Worm (Caenorhabditis elegans): ENCODE data around the gene clec-207.

Gene clec-207

ce11 chrV:2119529-2119928 lies 23.7 kb downstream of the clec-207 start, which contains the start of gene F22F7.11:
TSS of gene F22F7.11 (plus strand) at chrV:2119829.
- TF ChIP-seq ceh-40 (GFP tag; IDR thresholded peaks at IDR 0.05) (no peak), nhr-179 (tag; optimal IDR thresholded peaks at IDR 0.05) (no peak), madf-3 (GFP tag; IDR thresholded peaks at IDR 0.05) (no peak), athp-1 (tag; optimal IDR thresholded peaks at IDR 0.05) (no peak), madf-6 (GFP tag; IDR thresholded peaks at IDR 0.05) (no peak), ztf-28 (GFP tag; IDR thresholded peaks at IDR 0.05) (no peak), Y79H2A.3 (GFP tag; conservative IDR thresholded peaks at IDR 0.05) (no peak), ztf-22 (GFP tag; optimal IDR thresholded peaks at IDR 0.05) (no peak), chd-7 (tag; optimal IDR thresholded peaks at IDR 0.05) (no peak), Y56A3A.18 (GFP tag; IDR thresholded peaks at IDR 0.05) (no peak), ztf-6 (GFP tag; IDR thresholded peaks at IDR 0.05) (no peak), ccch-3 (GFP tag; optimal IDR thresholded peaks at IDR 0.05) (no peak), bed-2 (GFP tag; IDR thresholded peaks at IDR 0.05) (no peak), B0019.2 (GFP tag; conservative IDR thresholded peaks at IDR 0.05) (no peak), F39B2.1 (GFP tag; IDR thresholded peaks at IDR 0.05) (no peak), F23B12.7 (tag; optimal IDR thresholded peaks at IDR 0.05; ENCODE audit: insufficient read depth) (no peak), B0336.3 (GFP tag; IDR thresholded peaks at IDR 0.05) (no peak), rpc-1 (optimal IDR thresholded peaks at IDR 0.05) (no peak), rpc-1 (tag; optimal IDR thresholded peaks at IDR 0.05) (no peak), tlf-1 (GFP tag; optimal IDR thresholded peaks at IDR 0.05) (no peak), dpff-1 (tag; optimal IDR thresholded peaks at IDR 0.05) (no peak)

- TF ChIP-seq gei-17 (GFP tag; optimal IDR thresholded peaks at IDR 0.05) (no peak), ztf-3 (GFP tag; optimal IDR thresholded peaks at IDR 0.05) (no peak), ceh-91 (GFP tag; IDR thresholded peaks at IDR 0.05) (no peak), F55B11.4 (tag; optimal IDR thresholded peaks at IDR 0.05; ENCODE audit: borderline replicate concordance, insufficient read depth) (no peak), hsf-1 (GFP tag; IDR thresholded peaks at IDR 0.05) (no peak), unc-62 (GFP tag; optimal IDR thresholded peaks at IDR 0.05) (no peak), sdz-38 (tag; optimal IDR thresholded peaks at IDR 0.05) (no peak), C17E4.6 (GFP tag; IDR thresholded peaks at IDR 0.05) (no peak), attf-5 (GFP tag; optimal IDR thresholded peaks at IDR 0.05) (no peak), madf-6 (GFP tag; IDR thresholded peaks at IDR 0.05) (no peak), T07F8.4 (tag; optimal IDR thresholded peaks at IDR 0.05) (no peak), let-607 (tag; optimal IDR thresholded peaks at IDR 0.05) (no peak), mxl-1 (tag; optimal IDR thresholded peaks at IDR 0.05) (no peak), F37B4.10 (GFP tag; IDR thresholded peaks at IDR 0.05) (no peak), C06A6.2 (GFP tag; conservative IDR thresholded peaks at IDR 0.05) (no peak), cebp-1 (GFP tag; IDR thresholded peaks at IDR 0.05) (no peak), cebp-1 (tag; optimal IDR thresholded peaks at IDR 0.05) (no peak)
These were observed 26.1 kb downstream of the clec-207 start, which contains the start of gene F22F7.8 for ce11 chrV:2121910-2122362. TSS of gene F22F7.8 (minus strand) at chrV:2121960.

- TF ChIP-seq attf-5 (GFP tag; optimal IDR thresholded peaks at IDR 0.05) (peak; percentile 3), nhr-80 (tag; optimal IDR thresholded peaks at IDR 0.05) (peak; percentile 2), hmg-1.2 (GFP tag; IDR thresholded peaks at IDR 0.05) (peak; percentile 23; the same call in 1 of the 2 replicates), akir-1 (GFP tag; optimal IDR thresholded peaks at IDR 0.05) (no peak), sea-2 (GFP tag; IDR thresholded peaks at IDR 0.05) (no peak)
These were observed 26.6 kb downstream of the clec-207 start, which contains the start of gene F22F7.2 for ce11 chrV:2122517-2122916. TSS of gene F22F7.2 (plus strand) at chrV:2122782.
